Fruit fly (Drosophila melanogaster) whole organism, embryonic: Measurements from ENCODE around the gene Doc2.

Experiments used
- Adf1 ChIP-seq: fragments of 200-800 bp; sonication (Bioruptor generic); IDR thresholded peaks from 2 replicates; pipeline ENCODE4 v1.3.6; 2022; ENCODE audit warnings: missing biosample characterization, missing genetic modification characterization
- Aef1 ChIP-seq: fragments of 200-800 bp; sonication (Bioruptor generic); IDR thresholded peaks from 3 replicates; pipeline ENCODE4 v1.3.6; 2022; ENCODE audit warnings: missing biosample characterization, missing genetic modification characterization
- BEAF-32 ChIP-seq: fragments of 200-800 bp; sonication (Bioruptor generic); optimal IDR thresholded peaks from 3 replicates; lab custom pipeline; 2017; ENCODE audit warnings: missing biosample characterization, missing genetic modification characterization, mild to moderate bottlenecking, moderate library complexity, missing genetic modification reagents
- Blimp-1 ChIP-seq: fragments of 200-800 bp; sonication (Bioruptor generic); optimal IDR thresholded peaks from 3 replicates; lab custom pipeline; 2018; ENCODE audit warnings: missing biosample characterization, missing genetic modification characterization, mild to moderate bottlenecking, moderate library complexity, missing genetic modification reagents
- CG10543 ChIP-seq: fragments of 200-800 bp; sonication (Bioruptor generic); optimal IDR thresholded peaks from 3 replicates; lab custom pipeline; 2017; ENCODE audit warnings: missing biosample characterization, mild to moderate bottlenecking, missing genetic modification characterization, moderate library complexity
- CG11398 ChIP-seq: fragments of 200-800 bp; sonication (Bioruptor generic); optimal IDR thresholded peaks from 2 replicates; lab custom pipeline; 2016; ENCODE audit warnings: missing biosample characterization, missing genetic modification characterization
- CG11504 ChIP-seq: fragments of 200-800 bp; sonication (Bioruptor generic); optimal IDR thresholded peaks from 3 replicates; lab custom pipeline; 2019; ENCODE audit warnings: missing biosample characterization, mild to moderate bottlenecking, missing genetic modification characterization, moderate library complexity
- CG11695 ChIP-seq: fragments of 200-800 bp; sonication (Bioruptor generic); IDR thresholded peaks from 3 replicates; pipeline ENCODE4 v1.3.6; 2022; ENCODE audit warnings: missing biosample characterization, missing genetic modification characterization
- CG13775 ChIP-seq: fragments of 200-800 bp; sonication (Bioruptor generic); optimal IDR thresholded peaks from 3 replicates; lab custom pipeline; 2017; ENCODE audit warnings: missing biosample characterization, mild to moderate bottlenecking, missing genetic modification characterization
- CG14441 ChIP-seq: fragments of 200-800 bp; sonication (Bioruptor generic); IDR thresholded peaks from 2 replicates; pipeline ENCODE4 v1.3.6; 2022; ENCODE audit warnings: missing biosample characterization, missing genetic modification characterization
- CG18599 ChIP-seq: fragments of 200-800 bp; sonication (Bioruptor generic); optimal IDR thresholded peaks from 3 replicates; lab custom pipeline; 2017; ENCODE audit warnings: missing biosample characterization, missing genetic modification characterization, mild to moderate bottlenecking, moderate library complexity, missing genetic modification reagents
- CG2875 ChIP-seq: fragments of 200-800 bp; sonication (Bioruptor generic); optimal IDR thresholded peaks from 2 replicates; lab custom pipeline; 2017; ENCODE audit warnings: missing biosample characterization, mild to moderate bottlenecking, missing genetic modification characterization, missing genetic modification reagents
- CG32767 ChIP-seq: fragments of 200-800 bp; sonication (Bioruptor generic); IDR thresholded peaks from 2 replicates; pipeline ENCODE4 v1.3.6; 2022; ENCODE audit warnings: missing biosample characterization, missing genetic modification characterization
- CG3726 ChIP-seq: fragments of 200-800 bp; sonication (Bioruptor generic); IDR thresholded peaks from 3 replicates; pipeline ENCODE4, ENCODE4 v1.3.6; 2022; ENCODE audit warnings: missing biosample characterization, missing genetic modification characterization
- CG3995 ChIP-seq: fragments of 200-800 bp; sonication (Bioruptor generic); optimal IDR thresholded peaks from 3 replicates; lab custom pipeline; 2016; ENCODE audit warnings: missing biosample characterization, missing genetic modification characterization
- CG4360 ChIP-seq: fragments of 200-800 bp; sonication (Bioruptor generic); IDR thresholded peaks from 2 replicates; pipeline ENCODE4 v1.3.6; 2022; ENCODE audit warnings: missing biosample characterization, missing genetic modification characterization
- CG5953 ChIP-seq: fragments of 200-800 bp; sonication (Bioruptor generic); IDR thresholded peaks from 2 replicates; pipeline ENCODE4 v1.3.6; 2022; ENCODE audit warnings: missing biosample characterization, missing genetic modification characterization
- CG7987 ChIP-seq: fragments of 200-800 bp; sonication (Bioruptor generic); optimal IDR thresholded peaks from 2 replicates; lab custom pipeline; 2018; ENCODE audit warnings: missing biosample characterization, mild to moderate bottlenecking, missing genetic modification characterization, moderate library complexity
- CG8089 ChIP-seq: fragments of 200-800 bp; sonication (Bioruptor generic); optimal IDR thresholded peaks from 3 replicates; lab custom pipeline; 2016; ENCODE audit warnings: missing biosample characterization, missing genetic modification characterization
- CG8478 ChIP-seq: fragments of >200 bp; optimal IDR thresholded peaks from 2 replicates; lab custom pipeline; 2018
- CG9215 ChIP-seq: fragments of 200-800 bp; sonication (Bioruptor generic); IDR thresholded peaks from 2 replicates; pipeline ENCODE4 v1.3.6; 2022; ENCODE audit warnings: missing biosample characterization, missing genetic modification characterization
- Hey ChIP-seq: fragments of 200-800 bp; sonication (Bioruptor generic); optimal IDR thresholded peaks from 3 replicates; lab custom pipeline; 2018; ENCODE audit warnings: missing biosample characterization, mild to moderate bottlenecking, missing genetic modification characterization
- Hmr ChIP-seq: fragments of 200-800 bp; sonication (Bioruptor generic); optimal IDR thresholded peaks from 3 replicates; lab custom pipeline; 2017; ENCODE audit warnings: mild to moderate bottlenecking, missing biosample characterization, missing genetic modification reagents, missing genetic modification characterization
- Lhr ChIP-seq: fragments of 200-800 bp; sonication (Bioruptor generic); optimal IDR thresholded peaks from 3 replicates; lab custom pipeline; 2017; ENCODE audit warnings: mild to moderate bottlenecking, missing biosample characterization, missing genetic modification reagents, missing genetic modification characterization
- Opbp ChIP-seq: fragments of 200-800 bp; sonication (Bioruptor generic); IDR thresholded peaks from 3 replicates; pipeline ENCODE4 v1.3.6; 2022; ENCODE audit warnings: missing biosample characterization, missing genetic modification characterization; ENCODE audit not compliant: partially characterized antibody
- Optix ChIP-seq: fragments of 200-800 bp; sonication (Bioruptor generic); IDR thresholded peaks from 3 replicates; pipeline ENCODE4 v1.3.6; 2022; ENCODE audit warnings: missing biosample characterization, missing genetic modification characterization
- Sin3A ChIP-seq: fragments of >200 bp; optimal IDR thresholded peaks from 2 replicates; lab custom pipeline; 2018
- TFAM ChIP-seq: fragments of 200-800 bp; sonication (Bioruptor generic); optimal IDR thresholded peaks from 2 replicates; lab custom pipeline; 2017; ENCODE audit warnings: missing biosample characterization, missing genetic modification characterization, inconsistent platforms
- abd-A ChIP-seq: fragments of 200-800 bp; sonication (Bioruptor generic); optimal IDR thresholded peaks from 3 replicates; lab custom pipeline; 2019; ENCODE audit warnings: missing biosample characterization, mild to moderate bottlenecking, missing genetic modification characterization, moderate library complexity
- ase ChIP-seq: fragments of 200-800 bp; sonication (Bioruptor generic); IDR thresholded peaks from 3 replicates; pipeline ENCODE4 v1.3.6; 2022; ENCODE audit warnings: missing biosample characterization, missing genetic modification characterization
- az2 ChIP-seq: fragments of 200-800 bp; sonication (Bioruptor generic); optimal IDR thresholded peaks from 3 replicates; lab custom pipeline; 2016; ENCODE audit warnings: missing biosample characterization, missing genetic modification characterization
- chinmo ChIP-seq: fragments of 200-800 bp; sonication (Bioruptor generic); IDR thresholded peaks from 4 replicates; pipeline ENCODE4 v1.3.6; 2022; ENCODE audit warnings: missing biosample characterization, missing genetic modification characterization; ENCODE audit not compliant: partially characterized antibody
- crol ChIP-seq: fragments of 200-800 bp; sonication (Bioruptor generic); IDR thresholded peaks from 2 replicates; pipeline ENCODE4 v1.3.6; 2022; ENCODE audit warnings: missing biosample characterization, missing genetic modification characterization
- dpn ChIP-seq, 2 experiments: fragments of 200-800 bp; sonication (Bioruptor generic); optimal IDR thresholded peaks; 3 replicates each; lab custom pipeline; 2016; ENCODE audit warnings: missing biosample characterization in 2 of 2, missing genetic modification characterization in 2 of 2
- en ChIP-seq: fragments of 200-800 bp; sonication (Bioruptor generic); optimal IDR thresholded peaks from 2 replicates; lab custom pipeline; 2016; ENCODE audit warnings: missing biosample characterization, missing genetic modification characterization
- ewg ChIP-seq: fragments of 200-800 bp; sonication (Bioruptor generic); optimal IDR thresholded peaks from 3 replicates; lab custom pipeline; 2017; ENCODE audit warnings: mild to moderate bottlenecking, missing biosample characterization, missing genetic modification reagents, missing genetic modification characterization
- fd102C ChIP-seq: fragments of 200-800 bp; sonication (Bioruptor generic); optimal IDR thresholded peaks from 2 replicates; lab custom pipeline; 2018; ENCODE audit warnings: missing biosample characterization, mild to moderate bottlenecking, missing genetic modification characterization, moderate library complexity
- gsb-n ChIP-seq: fragments of 200-800 bp; sonication (Bioruptor generic); optimal IDR thresholded peaks from 3 replicates; lab custom pipeline; 2018; ENCODE audit warnings: missing biosample characterization, mild to moderate bottlenecking, missing genetic modification characterization
- hb ChIP-seq: fragments of 200-800 bp; sonication (Bioruptor generic); IDR thresholded peaks from 3 replicates; pipeline ENCODE4 v1.3.6; 2022; ENCODE audit warnings: missing biosample characterization, missing genetic modification characterization; ENCODE audit not compliant: partially characterized antibody
- insv ChIP-seq, 2 experiments: fragments of 200-800 bp; sonication (Bioruptor generic); optimal IDR thresholded peaks; 3 replicates each; lab custom pipeline; 2016 to 2018; ENCODE audit warnings: missing biosample characterization in 2 of 2, missing genetic modification characterization in 2 of 2
- lola ChIP-seq, 3 experiments: fragments of >200 bp in 2 of 3; fragments of 200-800 bp in 1 of 3; sonication (Bioruptor generic) in 1 of 3; optimal IDR thresholded peaks; 2 replicates each; lab custom pipeline; 2017 to 2019; ENCODE audit warnings: missing biosample characterization in 3 of 3, missing genetic modification characterization in 3 of 3, mild to moderate bottlenecking in 1 of 3, moderate library complexity in 1 of 3
- pros ChIP-seq: fragments of 200-800 bp; sonication (Bioruptor generic); optimal IDR thresholded peaks from 3 replicates; lab custom pipeline; 2019; ENCODE audit warnings: missing biosample characterization, mild to moderate bottlenecking, missing genetic modification characterization, moderate library complexity
- rib ChIP-seq: fragments of 200-800 bp; sonication (Bioruptor generic); IDR thresholded peaks from 2 replicates; pipeline ENCODE4 v1.3.6; 2022; ENCODE audit warnings: missing biosample characterization, missing genetic modification characterization
- ro ChIP-seq: fragments of 200-800 bp; sonication (Bioruptor generic); IDR thresholded peaks from 2 replicates; pipeline ENCODE4 v1.3.6; 2022; ENCODE audit warnings: missing biosample characterization, missing genetic modification characterization
- sens ChIP-seq: fragments of 200-800 bp; sonication (Bioruptor generic); peaks from one replicate; lab custom pipeline; 2016; ENCODE audit warnings: missing biosample characterization, missing genetic modification characterization
- seq ChIP-seq: fragments of 200-800 bp; sonication (Bioruptor generic); IDR thresholded peaks from 2 replicates; pipeline ENCODE4 v1.3.6; 2022; ENCODE audit warnings: missing biosample characterization, missing genetic modification characterization
- toy ChIP-seq: fragments of 200-800 bp; sonication (Bioruptor generic); IDR thresholded peaks from 2 replicates; pipeline ENCODE4 v1.3.6; 2022; ENCODE audit warnings: missing biosample characterization, missing genetic modification characterization
- wek ChIP-seq: fragments of 200-800 bp; sonication (Bioruptor generic); optimal IDR thresholded peaks from 3 replicates; lab custom pipeline; 2018; ENCODE audit warnings: missing biosample characterization, mild to moderate bottlenecking, missing genetic modification characterization, moderate library complexity
- z ChIP-seq: fragments of 200-800 bp; sonication (Bioruptor generic); IDR thresholded peaks from 3 replicates; pipeline ENCODE4 v1.3.6; 2022; ENCODE audit warnings: missing biosample characterization, missing genetic modification characterization

The Doc2 gene

DNA sequence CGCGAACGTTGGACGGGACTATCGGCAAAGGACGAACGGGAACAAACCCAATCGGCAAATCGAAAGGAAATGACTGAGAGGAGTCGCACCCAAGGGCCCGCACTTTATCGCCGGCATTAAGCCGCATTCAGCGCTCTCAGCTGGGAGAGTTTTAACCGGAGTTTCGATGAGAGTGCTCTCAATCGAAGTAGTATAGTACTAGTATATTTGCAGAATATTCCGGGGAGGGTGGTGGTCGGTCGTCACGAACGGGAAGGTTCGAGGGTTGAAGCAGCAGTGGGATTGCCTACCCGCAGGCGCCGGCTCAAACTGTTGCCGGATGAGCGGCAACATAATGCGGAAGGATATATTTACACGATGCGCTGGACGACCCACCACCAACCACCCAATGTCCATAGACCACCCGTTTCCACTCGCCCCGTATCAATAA, 32.8 kb upstream of the Doc2 start (continued):
- TF ChIP-seq CG11695 (peak; percentile 15; the same call in 1 of the 3 replicates), Optix (GFP tag; lab: Robert Waterston, UW) (no peak), Hmr (GFP tag; lab: Kevin White, UChicago) (peak; percentile 23), CG2875 (GFP tag; lab: Kevin White, UChicago) (no peak), TFAM (no peak), az2 (GFP tag; lab: Kevin White, UChicago) (no peak), CG14441 (GFP tag; lab: Robert Waterston, UW) (no peak), hb (GFP tag; lab: Robert Waterston, UW) (no peak)
- TF ChIP-seq, all 482 proteins: peak for 20

DNA sequence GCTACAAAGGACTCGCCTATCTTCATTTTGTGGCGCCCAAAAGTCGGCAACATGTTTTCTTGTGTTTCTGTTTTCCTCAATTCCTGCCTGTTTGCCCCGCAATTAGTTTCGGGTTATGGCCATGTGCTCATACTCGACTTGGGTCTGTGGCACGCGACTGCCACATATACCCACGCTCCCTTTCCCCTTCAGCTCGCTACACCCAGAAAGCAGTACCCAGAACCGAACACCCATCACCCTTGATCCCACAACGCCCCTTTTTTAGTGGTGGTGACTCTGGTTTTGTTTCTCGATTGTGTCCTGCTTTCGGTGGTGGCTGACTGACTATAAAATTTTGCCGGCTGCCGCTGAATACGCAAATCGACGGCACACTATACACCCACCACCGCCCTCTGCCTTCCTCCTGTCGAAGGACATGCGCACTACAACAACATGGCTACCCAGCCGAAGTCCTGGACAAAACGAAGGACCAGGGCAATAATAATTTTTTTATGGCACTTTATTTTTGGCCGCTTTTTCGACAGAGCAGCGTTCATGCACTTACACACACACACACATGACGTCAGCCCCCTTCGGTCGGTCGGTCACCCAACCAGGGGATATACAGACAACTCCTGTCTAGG, 31.5 kb upstream of the Doc2 start:
- peak; percentile 83 for TF ChIP-seq ewg (GFP tag; lab: Kevin White, UChicago)
- TF ChIP-seq en (GFP tag; lab: Kevin White, UChicago): no peak
- no peak for TF ChIP-seq lola (GFP tag; optimal IDR thresholded peaks at IDR 0.05; lab: Kevin White, UChicago)
- TF ChIP-seq CG5953: no peak
- no peak for TF ChIP-seq CG18599 (GFP tag; lab: Kevin White, UChicago)
- peak; percentile 50 for TF ChIP-seq CG11504 (tag; lab: Kevin White, UChicago)
- 0 out of 3 replicates have a peak, but pooled peaks have one; percentile 44 for TF ChIP-seq z (GFP tag; lab: Robert Waterston, UW)
- peak; percentile 92 for TF ChIP-seq abd-A (tag; lab: Kevin White, UChicago)
- no peak for TF ChIP-seq CG11398
- TF ChIP-seq Blimp-1 (GFP tag; lab: Kevin White, UChicago): no peak
- TF ChIP-seq BEAF-32 (GFP tag; lab: Kevin White, UChicago): no peak
- no peak for TF ChIP-seq CG3726 (GFP tag; lab: Robert Waterston, UW)
- no peak for TF ChIP-seq Aef1 (GFP tag; lab: Robert Waterston, UW)
- TF ChIP-seq Sin3A (lab: Kevin White, UChicago): no peak
- no peak for TF ChIP-seq CG7987 (GFP tag; lab: Kevin White, UChicago)
- 0 out of 2 replicates have a peak, but pooled peaks have one; percentile 17 for TF ChIP-seq CG4360 (GFP tag; lab: Robert Waterston, UW)
- TF ChIP-seq CG32767 (GFP tag; lab: Robert Waterston, UW): 0 out of 2 replicates have a peak, but pooled peaks have one; percentile 17
- no peak for TF ChIP-seq wek (GFP tag; lab: Kevin White, UChicago)
- TF ChIP-seq Hey (tag; lab: Kevin White, UChicago): peak; percentile 88
- peak; percentile 62 for TF ChIP-seq gsb-n (tag; lab: Kevin White, UChicago)
- no peak for TF ChIP-seq toy (GFP tag; lab: Robert Waterston, UW)
- TF ChIP-seq pros (GFP tag; lab: Kevin White, UChicago): peak; percentile 80
- no peak for TF ChIP-seq CG13775 (GFP tag; lab: Kevin White, UChicago)
- TF ChIP-seq Adf1 (GFP tag; lab: Robert Waterston, UW): peak; percentile 7; the same call in 1 of the 2 replicates
- peak; percentile 23 for TF ChIP-seq CG10543 (GFP tag; lab: Kevin White, UChicago)
- peak; percentile 43; the same call in 1 of the 2 replicates for TF ChIP-seq seq
- no peak for TF ChIP-seq fd102C (GFP tag; lab: Kevin White, UChicago)
- TF ChIP-seq insv (GFP tag; optimal IDR thresholded peaks at IDR 0.05; lab: Kevin White, UChicago): no peak
- TF ChIP-seq Lhr (GFP tag; lab: Kevin White, UChicago): no peak
- no peak for TF ChIP-seq Opbp
- TF ChIP-seq CG8478 (lab: Kevin White, UChicago): no peak
- no peak for TF ChIP-seq ase (GFP tag; lab: Robert Waterston, UW)
- peak; percentile 69; the same call in 1 of the 2 replicates for TF ChIP-seq crol (GFP tag; lab: Robert Waterston, UW)
- TF ChIP-seq CG8089 (GFP tag; lab: Kevin White, UChicago): no peak
- no peak for TF ChIP-seq dpn (GFP tag; optimal IDR thresholded peaks at IDR 0.05; lab: Kevin White, UChicago)
- peak; percentile 65 for TF ChIP-seq sens (GFP tag; lab: Kevin White, UChicago)
- no peak for TF ChIP-seq ro (GFP tag; lab: Robert Waterston, UW)
- TF ChIP-seq chinmo: no peak
- TF ChIP-seq CG9215 (GFP tag; lab: Robert Waterston, UW): no peak
- TF ChIP-seq CG3995: no peak
- TF ChIP-seq rib: 0 out of 2 replicates have a peak, but pooled peaks have one; percentile 16
